Fruit fly (Drosophila melanogaster) whole organism: ENCODE data around the gene Proc-R.

Experiments used
- pan ChIP-seq: fragments of >200 bp; optimal IDR thresholded peaks from 2 replicates; lab custom pipeline; 2017
- psq ChIP-seq: fragments of >200 bp; optimal IDR thresholded peaks from 2 replicates; lab custom pipeline; 2017
- usp ChIP-seq: fragments of >200 bp; optimal IDR thresholded peaks from 2 replicates; lab custom pipeline; 2017; ENCODE audit warnings: missing biosample characterization, missing genetic modification characterization, mixed read lengths

DNA sequence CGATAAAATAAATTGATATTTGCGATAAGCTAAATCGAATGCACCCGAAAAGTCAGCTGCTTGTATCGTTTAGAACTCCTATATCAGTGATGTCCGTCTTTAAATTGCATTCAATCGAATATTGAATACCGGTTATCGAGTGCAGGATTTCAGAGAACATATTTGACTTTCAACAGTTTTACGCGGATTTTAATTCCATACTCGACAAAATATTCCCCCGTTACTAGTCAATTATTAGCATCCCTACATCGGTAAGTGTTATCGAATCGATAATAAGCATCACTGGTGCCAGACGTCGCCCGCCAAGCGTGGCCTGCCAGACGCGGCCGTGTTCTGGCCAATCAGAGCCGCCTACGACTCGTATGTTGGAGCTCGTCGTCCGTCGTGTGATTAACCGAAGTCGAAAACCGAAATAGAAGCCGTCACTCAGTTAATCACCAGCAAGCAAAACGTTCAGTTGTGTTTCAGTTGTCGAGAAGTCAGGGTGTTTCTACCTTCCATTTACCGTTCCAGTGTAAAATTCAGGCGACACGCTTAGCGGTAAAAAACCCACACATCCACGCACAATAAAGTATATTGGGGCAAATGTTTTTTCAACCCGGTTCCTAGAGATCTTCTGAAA is 19.8 kb upstream of the Proc-R start, which contains the start of gene ctp:
- TF ChIP-seq psq (no peak), usp (GFP tag; lab: Kevin White, UChicago) (no peak), pan (no peak)
